Fruit fly (Drosophila melanogaster) whole organism, embryonic: Measurements from ENCODE around the gene fkh.

Experiments
- Atf-2 ChIP-seq: fragments of 200-800 bp; sonication (Bioruptor generic); optimal IDR thresholded peaks from 2 replicates; lab custom pipeline; 2016; ENCODE audit warnings: missing biosample characterization, missing genetic modification characterization
- B-H2 ChIP-seq: fragments of 200-800 bp; sonication (Bioruptor generic); optimal IDR thresholded peaks from 2 replicates; lab custom pipeline; 2018; ENCODE audit warnings: missing biosample characterization, mild to moderate bottlenecking, missing genetic modification characterization
- Blimp-1 ChIP-seq: fragments of 200-800 bp; sonication (Bioruptor generic); optimal IDR thresholded peaks from 3 replicates; lab custom pipeline; 2018; ENCODE audit warnings: missing biosample characterization, missing genetic modification characterization, mild to moderate bottlenecking, moderate library complexity, missing genetic modification reagents
- Bteb2 ChIP-seq: fragments of 200-800 bp; sonication (Bioruptor generic); optimal IDR thresholded peaks from 2 replicates; lab custom pipeline; 2016; ENCODE audit warnings: missing biosample characterization, missing genetic modification characterization
- CG10267 ChIP-seq: fragments of 200-800 bp; sonication (Bioruptor generic); optimal IDR thresholded peaks from 2 replicates; lab custom pipeline; 2018; ENCODE audit warnings: missing biosample characterization, mild to moderate bottlenecking, missing genetic modification characterization, moderate library complexity
- CG10565 ChIP-seq: fragments of 200-800 bp; sonication (Bioruptor generic); optimal IDR thresholded peaks from 3 replicates; lab custom pipeline; 2016; ENCODE audit warnings: missing biosample characterization, mild to moderate bottlenecking, missing genetic modification characterization
- CG10979 ChIP-seq: fragments of 200-800 bp; sonication (Bioruptor generic); optimal IDR thresholded peaks from 2 replicates; lab custom pipeline; 2018; ENCODE audit warnings: missing biosample characterization, mild to moderate bottlenecking, missing genetic modification characterization, moderate library complexity
- CG12071 ChIP-seq: fragments of 200-800 bp; sonication (Bioruptor generic); optimal IDR thresholded peaks from 3 replicates; lab custom pipeline; 2018; ENCODE audit warnings: missing biosample characterization, mild to moderate bottlenecking, missing genetic modification characterization
- CG13424 ChIP-seq: fragments of 200-800 bp; sonication (Bioruptor generic); optimal IDR thresholded peaks from 2 replicates; lab custom pipeline; 2019; ENCODE audit warnings: missing biosample characterization, mild to moderate bottlenecking, missing genetic modification characterization, moderate library complexity
- CG15269 ChIP-seq: fragments of 200-800 bp; sonication (Bioruptor generic); optimal IDR thresholded peaks from 2 replicates; lab custom pipeline; 2018; ENCODE audit warnings: missing biosample characterization, mild to moderate bottlenecking, missing genetic modification characterization, moderate library complexity
- CG1602 ChIP-seq: fragments of 200-800 bp; sonication (Bioruptor generic); optimal IDR thresholded peaks from 3 replicates; lab custom pipeline; 2016; ENCODE audit warnings: missing biosample characterization, missing genetic modification characterization
- CG16815 ChIP-seq: fragments of 200-800 bp; sonication (Bioruptor generic); optimal IDR thresholded peaks from 3 replicates; lab custom pipeline; 2017; ENCODE audit warnings: missing biosample characterization, mild to moderate bottlenecking, missing genetic modification characterization
- CG31388 ChIP-seq: fragments of 200-800 bp; sonication (Bioruptor generic); optimal IDR thresholded peaks from 2 replicates; lab custom pipeline; 2016; ENCODE audit warnings: missing biosample characterization, missing genetic modification characterization
- CG34224 ChIP-seq: fragments of 200-800 bp; sonication (Bioruptor generic); IDR thresholded peaks from 3 replicates; pipeline ENCODE4 v1.3.6; 2022; ENCODE audit warnings: missing biosample characterization, missing genetic modification characterization; ENCODE audit not compliant: partially characterized antibody
- CG43689 ChIP-seq: fragments of 200-800 bp; sonication (Bioruptor generic); IDR thresholded peaks from 2 replicates; pipeline ENCODE4 v1.3.6; 2022; ENCODE audit warnings: missing biosample characterization, missing genetic modification characterization
- CG8281 ChIP-seq: fragments of 200-800 bp; sonication (Bioruptor generic); optimal IDR thresholded peaks from 2 replicates; lab custom pipeline; 2018; ENCODE audit warnings: missing biosample characterization, mild to moderate bottlenecking, missing genetic modification characterization, moderate library complexity
- CG9215 ChIP-seq: fragments of 200-800 bp; sonication (Bioruptor generic); IDR thresholded peaks from 2 replicates; pipeline ENCODE4 v1.3.6; 2022; ENCODE audit warnings: missing biosample characterization, missing genetic modification characterization
- CTCF ChIP-seq: fragments of 200-800 bp; sonication (Bioruptor generic); optimal IDR thresholded peaks from 2 replicates; lab custom pipeline; 2017; ENCODE audit warnings: missing biosample characterization, mild to moderate bottlenecking, missing genetic modification characterization, moderate library complexity
- D ChIP-seq, 2 experiments: fragments of 200-800 bp in 1 of 2; fragments of >200 bp in 1 of 2; sonication (Bioruptor generic) in 1 of 2; optimal IDR thresholded peaks; 2 replicates in 1 of 2; 3 replicates in 1 of 2; lab custom pipeline; 2017; ENCODE audit warnings: mild to moderate bottlenecking in 1 of 2, missing biosample characterization in 1 of 2, missing genetic modification characterization in 1 of 2, missing genetic modification reagents in 1 of 2
- Dref ChIP-seq: fragments of 200-800 bp; sonication (Bioruptor generic); IDR thresholded peaks from 2 replicates; pipeline ENCODE4 v1.3.6; 2022; ENCODE audit warnings: missing biosample characterization, missing genetic modification characterization
- Fer3 ChIP-seq: fragments of 200-800 bp; sonication (Bioruptor generic); optimal IDR thresholded peaks from 2 replicates; lab custom pipeline; 2018; ENCODE audit warnings: missing biosample characterization, mild to moderate bottlenecking, missing genetic modification characterization, moderate library complexity
- GATAe ChIP-seq: fragments of 200-800 bp; sonication (Bioruptor generic); conservative IDR thresholded peaks from 2 replicates; pipeline ENCODE4 v1.3.6; 2022; ENCODE audit warnings: missing biosample characterization, missing genetic modification characterization
- HLH54F ChIP-seq: fragments of 200-800 bp; sonication (Bioruptor generic); optimal IDR thresholded peaks from 3 replicates; lab custom pipeline; 2016; ENCODE audit warnings: missing biosample characterization, missing genetic modification characterization
- Hr39 ChIP-seq: fragments of >200 bp; optimal IDR thresholded peaks from 2 replicates; lab custom pipeline; 2017
- Lim3 ChIP-seq: fragments of 200-800 bp; sonication (Bioruptor generic); IDR thresholded peaks from 2 replicates; pipeline ENCODE4 v1.3.6; 2022; ENCODE audit warnings: missing biosample characterization, missing genetic modification characterization
- Nf-YA ChIP-seq: fragments of 200-800 bp; sonication (Bioruptor generic); IDR thresholded peaks from 2 replicates; pipeline ENCODE4 v1.3.6; 2022; ENCODE audit warnings: missing biosample characterization, missing genetic modification characterization
- Nf-YB ChIP-seq: fragments of 200-800 bp; sonication (Bioruptor generic); optimal IDR thresholded peaks from 3 replicates; lab custom pipeline; 2019; ENCODE audit warnings: missing biosample characterization, mild to moderate bottlenecking, missing genetic modification characterization, moderate library complexity
- Oli ChIP-seq: fragments of 200-800 bp; sonication (Bioruptor generic); optimal IDR thresholded peaks from 2 replicates; lab custom pipeline; 2018; ENCODE audit warnings: missing biosample characterization, mild to moderate bottlenecking, missing genetic modification characterization, moderate library complexity
- Ptx1 ChIP-seq: fragments of 200-800 bp; sonication (Bioruptor generic); IDR thresholded peaks from 2 replicates; pipeline ENCODE4 v1.3.6; 2022; ENCODE audit warnings: missing biosample characterization, missing genetic modification characterization
- Sox100B ChIP-seq: fragments of 200-800 bp; sonication (Bioruptor generic); optimal IDR thresholded peaks from 3 replicates; lab custom pipeline; 2018; ENCODE audit warnings: missing biosample characterization, mild to moderate bottlenecking, missing genetic modification characterization
- Ssrp ChIP-seq: fragments of 200-800 bp; sonication (Bioruptor generic); optimal IDR thresholded peaks from 2 replicates; lab custom pipeline; 2018; ENCODE audit warnings: missing biosample characterization, mild to moderate bottlenecking, missing genetic modification characterization, moderate library complexity
- Tbp ChIP-seq: fragments of >200 bp; optimal IDR thresholded peaks from 2 replicates; lab custom pipeline; 2018; ENCODE audit warnings: missing biosample characterization, missing genetic modification characterization
- Xrp1 ChIP-seq: fragments of 200-800 bp; sonication (Bioruptor generic); IDR thresholded peaks from 2 replicates; pipeline ENCODE4 v1.3.6; 2022; ENCODE audit warnings: missing biosample characterization, missing genetic modification characterization
- az2 ChIP-seq: fragments of 200-800 bp; sonication (Bioruptor generic); optimal IDR thresholded peaks from 3 replicates; lab custom pipeline; 2016; ENCODE audit warnings: missing biosample characterization, missing genetic modification characterization
- chif ChIP-seq, 2 experiments: fragments of 200-800 bp; sonication (Bioruptor generic); optimal IDR thresholded peaks; 3 replicates each; lab custom pipeline; 2016; ENCODE audit warnings: missing biosample characterization in 2 of 2, missing genetic modification characterization in 2 of 2
- chinmo ChIP-seq: fragments of 200-800 bp; sonication (Bioruptor generic); IDR thresholded peaks from 4 replicates; pipeline ENCODE4 v1.3.6; 2022; ENCODE audit warnings: missing biosample characterization, missing genetic modification characterization; ENCODE audit not compliant: partially characterized antibody
- chm ChIP-seq: fragments of 200-800 bp; sonication (Bioruptor generic); IDR thresholded peaks from 2 replicates; pipeline ENCODE4 v1.3.6; 2022; ENCODE audit warnings: missing biosample characterization, missing genetic modification characterization
- cwo ChIP-seq: fragments of 200-800 bp; sonication (Bioruptor generic); optimal IDR thresholded peaks from 3 replicates; lab custom pipeline; 2017; ENCODE audit warnings: missing biosample characterization, missing genetic modification characterization, mild to moderate bottlenecking, moderate library complexity, missing genetic modification reagents
- dmrt99B ChIP-seq: fragments of 200-800 bp; sonication (Bioruptor generic); optimal IDR thresholded peaks from 2 replicates; lab custom pipeline; 2018; ENCODE audit warnings: missing biosample characterization, mild to moderate bottlenecking, missing genetic modification characterization, moderate library complexity
- dysf ChIP-seq: fragments of 200-800 bp; sonication (Bioruptor generic); IDR thresholded peaks from 3 replicates; pipeline ENCODE4 v1.3.6; 2022; ENCODE audit warnings: missing biosample characterization, missing genetic modification characterization
- gfzf ChIP-seq: fragments of 200-800 bp; sonication (Bioruptor generic); optimal IDR thresholded peaks from 2 replicates; lab custom pipeline; 2016; ENCODE audit warnings: missing biosample characterization, mild to moderate bottlenecking, missing genetic modification characterization, moderate library complexity
- inv ChIP-seq: fragments of 200-800 bp; sonication (Bioruptor generic); IDR thresholded peaks from 2 replicates; pipeline ENCODE4 v1.3.6; 2022; ENCODE audit warnings: missing biosample characterization, missing genetic modification characterization; ENCODE audit not compliant: partially characterized antibody
- phol ChIP-seq: fragments of 200-800 bp; sonication (Bioruptor generic); optimal IDR thresholded peaks from 3 replicates; lab custom pipeline; 2018; ENCODE audit warnings: missing biosample characterization, mild to moderate bottlenecking, missing genetic modification characterization, moderate library complexity
- sd ChIP-seq: fragments of 200-800 bp; sonication (Bioruptor generic); optimal IDR thresholded peaks from 3 replicates; lab custom pipeline; 2018; ENCODE audit warnings: missing biosample characterization, mild to moderate bottlenecking, missing genetic modification characterization, moderate library complexity
- sens ChIP-seq: fragments of 200-800 bp; sonication (Bioruptor generic); peaks from one replicate; lab custom pipeline; 2016; ENCODE audit warnings: missing biosample characterization, missing genetic modification characterization
- sens-2 ChIP-seq: fragments of 200-800 bp; sonication (Bioruptor generic); IDR thresholded peaks from 2 replicates; pipeline ENCODE4 v1.3.6; 2022; ENCODE audit warnings: missing biosample characterization, missing genetic modification characterization
- slbo ChIP-seq: fragments of 200-800 bp; sonication (Bioruptor generic); IDR thresholded peaks from 2 replicates; pipeline ENCODE4 v1.3.6; 2022; ENCODE audit warnings: missing biosample characterization, missing genetic modification characterization
- so ChIP-seq: fragments of 200-800 bp; sonication (Bioruptor generic); IDR thresholded peaks from 3 replicates; pipeline ENCODE4 v1.3.6; 2022; ENCODE audit warnings: missing biosample characterization, missing genetic modification characterization
- sug ChIP-seq: fragments of 200-800 bp; optimal IDR thresholded peaks from 2 replicates; lab custom pipeline; 2019; ENCODE audit warnings: missing biosample characterization, mild to moderate bottlenecking, missing genetic modification characterization, moderate library complexity
- tio ChIP-seq: fragments of 200-800 bp; sonication (Bioruptor generic); optimal IDR thresholded peaks from 2 replicates; lab custom pipeline; 2017; ENCODE audit warnings: missing biosample characterization, missing genetic modification characterization, inconsistent platforms
- twi ChIP-seq: fragments of 200-800 bp; optimal IDR thresholded peaks from 2 replicates; lab custom pipeline; 2019; ENCODE audit warnings: missing biosample characterization, mild to moderate bottlenecking, missing genetic modification characterization, moderate library complexity
- vnd ChIP-seq: fragments of 200-800 bp; sonication (Bioruptor generic); IDR thresholded peaks from 3 replicates; pipeline ENCODE4 v1.3.6; 2022; ENCODE audit warnings: missing biosample characterization, missing genetic modification characterization; ENCODE audit not compliant: partially characterized antibody

Gene fkh

DNA sequence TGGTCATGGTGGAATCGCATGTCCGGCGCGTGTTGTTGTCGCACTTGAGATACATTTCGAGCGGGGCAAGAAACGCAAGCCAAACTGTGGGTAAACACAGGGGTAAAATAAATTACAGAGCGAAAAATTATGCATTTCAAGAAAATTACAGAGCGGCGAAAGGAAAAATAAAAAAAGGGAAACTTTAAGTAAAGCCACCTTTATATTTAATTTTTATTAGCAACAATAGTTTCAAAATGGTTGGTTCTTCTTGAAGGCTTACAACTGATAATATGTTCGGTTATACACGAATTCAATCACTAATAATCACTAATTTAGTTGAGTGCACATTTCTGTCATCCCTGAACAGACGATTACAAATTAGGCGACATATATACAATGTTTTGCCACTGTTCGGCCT, 38.5 kb upstream of the fkh start (continued):
- TF ChIP-seq Nf-YA (GFP tag; lab: Robert Waterston, UW) = no peak
- no peak for TF ChIP-seq CG10565 (GFP tag; lab: Kevin White, UChicago)
- TF ChIP-seq sens-2 (GFP tag; lab: Robert Waterston, UW) = no peak
- TF ChIP-seq slbo (GFP tag; lab: Robert Waterston, UW) = no peak
- no peak for TF ChIP-seq D (optimal IDR thresholded peaks at IDR 0.05; lab: Kevin White, UChicago)
- TF ChIP-seq D (GFP tag; optimal IDR thresholded peaks at IDR 0.05; lab: Kevin White, UChicago) = no peak
- TF ChIP-seq chinmo (GFP tag; lab: Robert Waterston, UW) = no peak
- TF ChIP-seq Fer3 = no peak
- no peak for TF ChIP-seq Sox100B (GFP tag; lab: Kevin White, UChicago)
- no peak for TF ChIP-seq twi
- TF ChIP-seq B-H2 = no peak
- TF ChIP-seq CG43689 = no peak
- no peak for TF ChIP-seq Atf-2
- peak; percentile 46 for TF ChIP-seq Ptx1 (GFP tag; lab: Robert Waterston, UW)
- no peak for TF ChIP-seq CG34224 (GFP tag; lab: Robert Waterston, UW)
- no peak for TF ChIP-seq gfzf (GFP tag; lab: Kevin White, UChicago)
- peak; percentile 38 for TF ChIP-seq Blimp-1 (GFP tag; lab: Kevin White, UChicago)
- TF ChIP-seq az2 = no peak
- no peak for TF ChIP-seq Hr39 (lab: Kevin White, UChicago)
- TF ChIP-seq Ssrp (tag; lab: Kevin White, UChicago) = peak; percentile 28
- no peak for TF ChIP-seq CTCF (GFP tag; lab: Kevin White, UChicago)
- TF ChIP-seq sd (tag; lab: Kevin White, UChicago) = no peak
- TF ChIP-seq Xrp1 (GFP tag; lab: Robert Waterston, UW) = no peak
- TF ChIP-seq dysf = no peak
- no peak for TF ChIP-seq CG1602 (GFP tag; lab: Kevin White, UChicago)
- no peak for TF ChIP-seq Bteb2 (GFP tag; lab: Kevin White, UChicago)
- peak; percentile 68 for TF ChIP-seq dmrt99B (tag; lab: Kevin White, UChicago)
- no peak for TF ChIP-seq vnd
- peak; percentile 22 for TF ChIP-seq CG10979 (tag; lab: Kevin White, UChicago)
- TF ChIP-seq cwo (GFP tag; lab: Kevin White, UChicago) = no peak
- TF ChIP-seq Oli (tag; lab: Kevin White, UChicago) = peak; percentile 57
- TF ChIP-seq sug = no peak
- peak; percentile 83 for TF ChIP-seq sens (GFP tag; lab: Kevin White, UChicago)
- TF ChIP-seq CG9215 (GFP tag; lab: Robert Waterston, UW) = no peak
- TF ChIP-seq so (GFP tag; lab: Robert Waterston, UW) = no peak
- TF ChIP-seq CG15269 (tag; lab: Kevin White, UChicago) = peak; percentile 33
- peak in 1 of 2 experiments; percentile 29 for TF ChIP-seq chif (GFP tag; optimal IDR thresholded peaks at IDR 0.05; lab: Kevin White, UChicago)
- no peak for TF ChIP-seq HLH54F (GFP tag; lab: Kevin White, UChicago)
- TF ChIP-seq GATAe = no peak
- no peak for TF ChIP-seq CG12071 (GFP tag; lab: Kevin White, UChicago)
- TF ChIP-seq CG10267 = no peak
- TF ChIP-seq CG13424 = peak; percentile 39
- TF ChIP-seq chm = no peak
- no peak for TF ChIP-seq inv (GFP tag; lab: Robert Waterston, UW)
- TF ChIP-seq CG16815 (GFP tag; lab: Kevin White, UChicago) = no peak
- no peak for TF ChIP-seq Tbp
- TF ChIP-seq CG8281 (tag; lab: Kevin White, UChicago) = no peak
- no peak for TF ChIP-seq tio
- TF ChIP-seq Lim3 (GFP tag; lab: Robert Waterston, UW) = no peak
- no peak for TF ChIP-seq Dref
- TF ChIP-seq Nf-YB (GFP tag; lab: Kevin White, UChicago) = no peak
- TF ChIP-seq CG31388 = no peak
- TF ChIP-seq phol (tag; lab: Kevin White, UChicago) = peak; percentile 43
